Fruit fly (Drosophila melanogaster): Measurements from ENCODE around the gene Dcr-1.

The Dcr-1 gene

DNA sequence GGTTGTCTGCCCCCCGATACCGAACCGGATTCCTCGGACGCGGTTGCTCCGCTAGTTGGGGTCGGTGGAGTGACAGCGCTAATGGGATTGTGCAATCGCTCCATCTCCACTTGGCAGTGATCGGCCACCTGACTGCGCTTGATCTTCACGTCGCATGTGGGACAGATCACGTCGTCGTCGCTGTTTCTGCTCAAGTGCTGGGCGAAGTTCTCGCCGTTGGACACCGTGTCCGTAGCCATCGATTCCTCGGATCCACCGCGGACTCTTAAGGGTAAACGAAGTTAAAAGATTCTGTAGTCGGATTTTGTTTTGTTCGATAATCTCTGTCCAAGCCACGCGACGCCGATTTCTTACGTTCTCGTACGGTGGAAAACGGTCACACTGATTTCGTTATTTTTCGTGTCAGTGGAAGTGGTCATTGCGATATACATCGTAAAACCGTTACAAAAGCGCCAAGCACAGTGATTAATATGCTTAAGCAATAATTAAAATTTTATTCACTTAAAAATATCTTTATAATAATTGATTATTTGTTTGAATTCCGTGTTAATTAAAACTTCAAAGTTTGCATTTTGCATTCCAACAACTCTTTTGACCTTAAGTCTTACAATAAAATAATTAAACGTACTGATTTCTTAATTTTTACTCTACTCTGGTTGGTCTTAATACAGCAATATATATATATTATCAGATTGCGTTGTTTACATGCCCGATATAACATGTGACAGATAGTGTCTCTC, 14.7 kb downstream of the Dcr-1 start, which contains the start of gene RNF220 (continued):
- TF ChIP-seq HLHmδ (GFP tag; optimal IDR thresholded peaks at IDR 0.05) (no peak), dpn (GFP tag; optimal IDR thresholded peaks at IDR 0.05) (no peak), abd-A (tag; optimal IDR thresholded peaks at IDR 0.05) (no peak), Oli (tag; optimal IDR thresholded peaks at IDR 0.05) (no peak), Med (GFP tag) (peak; percentile 59), her (GFP tag; optimal IDR thresholded peaks at IDR 0.05) (no peak), cato (GFP tag; optimal IDR thresholded peaks at IDR 0.05; ENCODE audit: borderline replicate concordance) (no peak), TFAM (GFP tag; optimal IDR thresholded peaks at IDR 0.05) (no peak), Camta (GFP tag; optimal IDR thresholded peaks at IDR 0.05) (no peak), CG2678 (tag; optimal IDR thresholded peaks at IDR 0.05) (peak; percentile 35), CG10431 (GFP tag; optimal IDR thresholded peaks at IDR 0.05) (no peak), CG9215 (GFP tag; IDR thresholded peaks at IDR 0.05) (0 out of 2 replicates have a peak, but pooled peaks have one; percentile 23), slbo (GFP tag; IDR thresholded peaks at IDR 0.05) (peak; percentile 38), sob (GFP tag; IDR thresholded peaks at IDR 0.05) (no peak), CG9727 (GFP tag; optimal IDR thresholded peaks at IDR 0.05) (peak; percentile 50), Sox100B (GFP tag; optimal IDR thresholded peaks at IDR 0.05) (peak; percentile 40), wor (GFP tag; IDR thresholded peaks at IDR 0.05) (no peak), gce (GFP tag; IDR thresholded peaks at IDR 0.05) (no peak), dm (GFP tag; optimal IDR thresholded peaks at IDR 0.05) (peak; percentile 30), vfl (GFP tag; optimal IDR thresholded peaks at IDR 0.05) (no peak), CG4424 (GFP tag; optimal IDR thresholded peaks at IDR 0.05) (peak; percentile 31), CG30403 (GFP tag; optimal IDR thresholded peaks at IDR 0.05) (peak; percentile 54), Sry-δ (GFP tag; optimal IDR thresholded peaks at IDR 0.05) (no peak), Fer2 (tag; optimal IDR thresholded peaks at IDR 0.05) (no peak), lilli (GFP tag; optimal IDR thresholded peaks at IDR 0.05) (no peak), prd (optimal IDR thresholded peaks at IDR 0.05) (no peak), prd (GFP tag; IDR thresholded peaks at IDR 0.05) (peak; percentile 7; the same call in 1 of the 3 replicates), bcd (GFP tag; optimal IDR thresholded peaks at IDR 0.05) (peak; percentile 28), Fer3 (tag; optimal IDR thresholded peaks at IDR 0.05) (no peak), chinmo (GFP tag; IDR thresholded peaks at IDR 0.05; ENCODE audit: partially characterized antibody) (peak; percentile 16; the same call in 1 of the 4 replicates), CG5953 (GFP tag; IDR thresholded peaks at IDR 0.05) (no peak), Awh (GFP tag; IDR thresholded peaks at IDR 0.05) (no peak), Dref (GFP tag; IDR thresholded peaks at IDR 0.05) (peak; percentile 59), nmo (GFP tag; optimal IDR thresholded peaks at IDR 0.05) (peak; percentile 45), ind (GFP tag; optimal IDR thresholded peaks at IDR 0.05) (no peak), CG8290 (GFP tag; optimal IDR thresholded peaks at IDR 0.05) (no peak), CG8290 (tag; optimal IDR thresholded peaks at IDR 0.05) (peak in 1 of 2 experiments; percentile 1), dimm (GFP tag; IDR thresholded peaks at IDR 0.05) (no peak; the same call in 1 of the 2 replicates), CG6272 (GFP tag; IDR thresholded peaks at IDR 0.05) (peak; percentile 24; the same call in 1 of the 2 replicates), MESR4 (GFP tag; optimal IDR thresholded peaks at IDR 0.05) (peak; percentile 76), bsh (GFP tag; optimal IDR thresholded peaks at IDR 0.05) (no peak), CG3281 (GFP tag; optimal IDR thresholded peaks at IDR 0.05) (no peak), MBD-R2 (GFP tag; IDR thresholded peaks at IDR 0.05) (peak; percentile 45), mld (GFP tag; IDR thresholded peaks at IDR 0.05; ENCODE audit: partially characterized antibody) (peak; percentile 58; the same call in 1 of the 3 replicates), shn (GFP tag; optimal IDR thresholded peaks at IDR 0.05) (no peak), so (GFP tag; IDR thresholded peaks at IDR 0.05) (no peak), CG11456 (GFP tag; IDR thresholded peaks at IDR 0.05) (no peak), CG3065 (GFP tag; optimal IDR thresholded peaks at IDR 0.05) (no peak), CTCF (GFP tag; optimal IDR thresholded peaks at IDR 0.05) (peak; percentile 38), lola (GFP tag; optimal IDR thresholded peaks at IDR 0.05) (peak in 1 of 3 experiments; percentile 16)
